Worm (Caenorhabditis elegans) whole organism, mixed stage, embryonic: Measurements from ENCODE around the gene tiar-2.

Experiments
- bed-3 ChIP-seq: fragments of 200-800 bp; sonication (Bioruptor generic); optimal IDR thresholded peaks from 3 replicates; lab custom pipeline; 2018; ENCODE audit warnings: mild to moderate bottlenecking, missing genetic modification characterization, moderate library complexity, missing compliant biosample characterization
- elt-1 ChIP-seq: sonication (generic microtip); optimal IDR thresholded peaks from 2 replicates; lab custom pipeline; 2017; ENCODE audit warnings: missing genetic modification characterization, mild to moderate bottlenecking, missing compliant biosample characterization, antibody characterized with exemption, moderate library complexity, borderline replicate concordance; ENCODE audit not compliant: insufficient read depth
- lin-13 ChIP-seq: fragments of 150-350 bp; optimal IDR thresholded peaks from 2 replicates; lab custom pipeline; 2014; ENCODE audit warnings: missing biosample characterization, missing genetic modification characterization
- mab-5 ChIP-seq: fragments of 150-350 bp; optimal IDR thresholded peaks from 2 replicates; lab custom pipeline; 2014; ENCODE audit warnings: missing biosample characterization, missing genetic modification characterization
- mep-1 ChIP-seq: fragments of 150-350 bp; optimal IDR thresholded peaks from 2 replicates; lab custom pipeline; 2017; ENCODE audit warnings: missing biosample characterization, missing genetic modification reagents, missing genetic modification characterization, inconsistent platforms
- mls-2 ChIP-seq: sonication (generic microtip); optimal IDR thresholded peaks from 2 replicates; lab custom pipeline; 2016; ENCODE audit warnings: mild to moderate bottlenecking, missing genetic modification characterization, moderate library complexity, missing compliant biosample characterization
- nhr-237 ChIP-seq: fragments of 150-350 bp; optimal IDR thresholded peaks from 2 replicates; lab custom pipeline; 2014; ENCODE audit warnings: missing biosample characterization, missing genetic modification characterization
- nhr-28 ChIP-seq: fragments of 150-350 bp; optimal IDR thresholded peaks from 2 replicates; lab custom pipeline; 2014; ENCODE audit warnings: missing biosample characterization, missing genetic modification characterization
- tbx-8 ChIP-seq: fragments of 200-800 bp; sonication (Bioruptor generic); optimal IDR thresholded peaks from 2 replicates; lab custom pipeline; 2018; ENCODE audit warnings: mild to moderate bottlenecking, missing genetic modification characterization, moderate library complexity, missing compliant biosample characterization
- unc-39 ChIP-seq: fragments of 150-350 bp; optimal IDR thresholded peaks from 2 replicates; lab custom pipeline; 2014; ENCODE audit warnings: missing biosample characterization, missing genetic modification characterization
- unc-62 ChIP-seq: fragments of 150-350 bp; optimal IDR thresholded peaks from 2 replicates; lab custom pipeline; 2014; ENCODE audit warnings: missing biosample characterization, missing genetic modification reagents, missing genetic modification characterization
- ztf-11 ChIP-seq: fragments of 150-350 bp; optimal IDR thresholded peaks from 2 replicates; lab custom pipeline; 2014; ENCODE audit warnings: missing biosample characterization, missing genetic modification characterization

DNA sequence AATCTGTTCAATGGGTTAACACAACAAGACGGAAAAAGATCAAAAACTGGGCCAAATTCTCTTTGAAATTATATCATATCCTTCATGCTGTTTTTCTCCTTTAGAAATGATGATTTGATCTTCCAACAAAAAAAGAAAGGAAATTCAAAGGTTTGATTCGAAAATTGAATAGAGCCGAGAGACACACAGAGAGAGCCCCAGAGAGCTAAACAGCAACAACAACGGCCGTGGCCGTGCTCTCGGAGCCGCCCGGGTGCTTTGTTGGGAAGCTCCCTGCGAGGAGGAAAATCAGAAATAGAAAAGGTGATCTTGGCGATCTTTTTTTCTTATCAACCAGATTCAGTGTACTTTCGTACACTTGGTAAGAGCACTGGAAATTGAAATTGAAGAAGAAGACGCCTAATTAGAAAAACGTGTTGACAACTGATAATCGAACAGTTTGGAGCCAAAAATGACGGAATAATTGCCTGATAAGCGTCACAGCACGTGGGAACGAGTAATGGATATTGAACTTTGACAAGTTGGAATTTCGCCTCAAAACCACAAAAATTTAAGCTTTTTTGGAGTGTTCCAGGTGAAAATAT is 28.8 kb downstream of the tiar-2 start:
- TF ChIP-seq mep-1 (tag; lab: Kevin White, UChicago) (no peak), mab-5 (tag; lab: Kevin White, UChicago) (no peak), elt-1 (tag; lab: Kevin White, UChicago) (no peak), unc-39 (tag; lab: Kevin White, UChicago) (no peak), ztf-11 (tag; lab: Kevin White, UChicago) (no peak), lin-13 (tag; lab: Kevin White, UChicago) (no peak), bed-3 (GFP tag; lab: Kevin White, UChicago) (no peak), nhr-237 (tag; lab: Kevin White, UChicago) (no peak), tbx-8 (GFP tag; lab: Kevin White, UChicago) (no peak), unc-62 (GFP tag; lab: Kevin White, UChicago) (no peak), nhr-28 (tag; lab: Kevin White, UChicago) (no peak), mls-2 (tag; lab: Kevin White, UChicago) (no peak)
